Worm (Caenorhabditis elegans) whole organism, L4 larva: ENCODE measurements around the gene acdh-8.

Experiments used
- Y48G9A.11 ChIP-seq: fragments of 200-800 bp; sonication (Bioruptor generic); IDR thresholded peaks from 2 replicates; pipeline ENCODE4 v1.3.6; 2022; ENCODE audit warnings: missing genetic modification reagents, missing genetic modification characterization, missing compliant biosample characterization
- ZK546.5 ChIP-seq, 2 experiments: sonication (generic microtip); optimal IDR thresholded peaks; 2 replicates each; lab custom pipeline; 2017; ENCODE audit warnings: missing biosample characterization in 2 of 2, missing genetic modification characterization in 2 of 2
- aha-1 ChIP-seq: fragments of 150-350 bp; peaks from one replicate; lab custom pipeline; 2014; ENCODE audit warnings: missing biosample characterization, missing genetic modification characterization
- cey-2 ChIP-seq: sonication (generic microtip); optimal IDR thresholded peaks from 3 replicates; lab custom pipeline; 2017; ENCODE audit warnings: missing genetic modification characterization, mild to moderate bottlenecking, missing compliant biosample characterization, antibody characterized with exemption, borderline replicate concordance; ENCODE audit not compliant: insufficient read depth
- egl-27 ChIP-seq: sonication (generic microtip); optimal IDR thresholded peaks from 3 replicates; lab custom pipeline; 2017; ENCODE audit warnings: missing biosample characterization, missing genetic modification reagents, missing genetic modification characterization
- fos-1 ChIP-seq: fragments of 150-350 bp; optimal IDR thresholded peaks from 2 replicates; lab custom pipeline; 2014; ENCODE audit warnings: missing biosample characterization, missing genetic modification characterization
- madf-5 ChIP-seq, 2 experiments: fragments of 200-800 bp; sonication (Bioruptor generic); IDR thresholded peaks; 2 replicates each; pipeline ENCODE4 v1.3.6; 2022; ENCODE audit warnings: missing compliant biosample characterization in 2 of 2, missing genetic modification characterization in 2 of 2
- nhr-102 ChIP-seq: sonication (generic microtip); optimal IDR thresholded peaks from 2 replicates; lab custom pipeline; 2016; ENCODE audit warnings: mild to moderate bottlenecking, missing genetic modification characterization, moderate library complexity, missing compliant biosample characterization
- nhr-25 ChIP-seq: sonication (generic microtip); optimal IDR thresholded peaks from 2 replicates; lab custom pipeline; 2017; ENCODE audit warnings: missing genetic modification characterization, mild to moderate bottlenecking, missing compliant biosample characterization, antibody characterized with exemption, moderate library complexity, borderline replicate concordance; ENCODE audit not compliant: insufficient read depth
- tag-97 ChIP-seq: fragments of 200-800 bp; sonication (Bioruptor generic); IDR thresholded peaks from 2 replicates; pipeline ENCODE4 v1.3.6; 2022; ENCODE audit warnings: missing genetic modification characterization, missing compliant biosample characterization
- unc-130 ChIP-seq: sonication (generic microtip); optimal IDR thresholded peaks from 2 replicates; lab custom pipeline; 2016; ENCODE audit warnings: missing genetic modification reagents, missing genetic modification characterization, missing compliant biosample characterization
- unc-62 ChIP-seq, 3 experiments: fragments of 150-350 bp in 1 of 3; sonication (generic microtip); optimal IDR thresholded peaks in 2 of 3; peaks in 1 of 3; 1 replicate in 1 of 3; 2 replicates in 2 of 3; lab custom pipeline; 2014 to 2017; ENCODE audit warnings: missing biosample characterization in 3 of 3, missing genetic modification characterization in 3 of 3, missing genetic modification reagents in 3 of 3, missing genotype in 1 of 3

ce11 chrII:5747312-5747711 is 47.0 kb upstream of the acdh-8 start:
- TF ChIP-seq tag-97 (GFP tag; lab: Robert Waterston, UW): no peak
- TF ChIP-seq unc-62 (GFP tag; optimal IDR thresholded peaks at IDR 0.05 in 1 of 2; lab: Kevin White, UChicago): no peak
- TF ChIP-seq unc-62 (tag; optimal IDR thresholded peaks at IDR 0.05; lab: Kevin White, UChicago): no peak
- TF ChIP-seq unc-130 (GFP tag; lab: Kevin White, UChicago): no peak
- no peak for TF ChIP-seq Y48G9A.11 (GFP tag; lab: Robert Waterston, UW)
- TF ChIP-seq ZK546.5 (tag; optimal IDR thresholded peaks at IDR 0.05; lab: Kevin White, UChicago): no peak
- no peak for TF ChIP-seq nhr-102 (tag; lab: Kevin White, UChicago)
- TF ChIP-seq aha-1 (tag; lab: Kevin White, UChicago): no peak
- TF ChIP-seq nhr-25 (tag; lab: Kevin White, UChicago): no peak
- no peak for TF ChIP-seq egl-27 (tag; lab: Kevin White, UChicago)
- TF ChIP-seq madf-5 (GFP tag; IDR thresholded peaks at IDR 0.05; lab: Robert Waterston, UW): no peak
- TF ChIP-seq fos-1 (tag; lab: Kevin White, UChicago): no peak
- no peak for TF ChIP-seq cey-2 (tag; lab: Kevin White, UChicago)
